Fruit fly (Drosophila melanogaster) whole organism, adult: ENCODE results near the gene CG13067.

ENCODE experiments used
- CG11617 ChIP-seq: fragments of 200-800 bp; sonication (Bioruptor generic); optimal IDR thresholded peaks from 2 replicates; lab custom pipeline; 2017; ENCODE audit warnings: mild to moderate bottlenecking, missing biosample characterization, missing genetic modification reagents, missing genetic modification characterization
- CG12768 ChIP-seq: fragments of 200-800 bp; sonication (Bioruptor generic); optimal IDR thresholded peaks from 2 replicates; lab custom pipeline; 2017; ENCODE audit warnings: missing biosample characterization, missing genetic modification characterization, mild to moderate bottlenecking, moderate library complexity, missing genetic modification reagents
- CG14711 ChIP-seq: fragments of 200-800 bp; sonication (Bioruptor generic); optimal IDR thresholded peaks from 2 replicates; lab custom pipeline; 2018; ENCODE audit warnings: missing biosample characterization, mild to moderate bottlenecking, missing genetic modification characterization, moderate library complexity
- CG1620 ChIP-seq: fragments of 200-800 bp; sonication (Bioruptor generic); optimal IDR thresholded peaks from 2 replicates; lab custom pipeline; 2016; ENCODE audit warnings: missing biosample characterization, missing genetic modification characterization
- CG33017 ChIP-seq: fragments of 200-800 bp; sonication (Bioruptor generic); optimal IDR thresholded peaks from 2 replicates; lab custom pipeline; 2018; ENCODE audit warnings: missing biosample characterization, mild to moderate bottlenecking, missing genetic modification characterization, moderate library complexity
- CG5204 ChIP-seq: fragments of 200-800 bp; sonication (Bioruptor generic); optimal IDR thresholded peaks from 2 replicates; lab custom pipeline; 2016; ENCODE audit warnings: missing biosample characterization, missing genetic modification characterization
- CG7045 ChIP-seq: fragments of 200-800 bp; sonication (Bioruptor generic); optimal IDR thresholded peaks from 2 replicates; lab custom pipeline; 2017; ENCODE audit warnings: missing biosample characterization, mild to moderate bottlenecking, missing genetic modification characterization
- CG7101 ChIP-seq: fragments of 200-800 bp; sonication (Bioruptor generic); optimal IDR thresholded peaks from 2 replicates; lab custom pipeline; 2018; ENCODE audit warnings: missing biosample characterization, mild to moderate bottlenecking, missing genetic modification characterization, moderate library complexity
- Clk ChIP-seq: fragments of 200-800 bp; sonication (Bioruptor generic); optimal IDR thresholded peaks from 2 replicates; lab custom pipeline; 2017; ENCODE audit warnings: missing biosample characterization, missing genetic modification characterization
- Crg-1 ChIP-seq: fragments of 200-800 bp; sonication (Bioruptor generic); optimal IDR thresholded peaks from 2 replicates; lab custom pipeline; 2016; ENCODE audit warnings: missing biosample characterization, missing genetic modification characterization
- Hr96 ChIP-seq: fragments of 200-800 bp; sonication (Bioruptor generic); optimal IDR thresholded peaks from 2 replicates; lab custom pipeline; 2016; ENCODE audit warnings: missing biosample characterization, missing genetic modification characterization
- Mnt ChIP-seq: fragments of 200-800 bp; sonication (Bioruptor generic); optimal IDR thresholded peaks from 2 replicates; lab custom pipeline; 2016; ENCODE audit warnings: missing biosample characterization, mild to moderate bottlenecking, missing genetic modification characterization
- bab1 ChIP-seq: fragments of 200-800 bp; sonication (Bioruptor generic); optimal IDR thresholded peaks from 3 replicates; lab custom pipeline; 2019; ENCODE audit warnings: missing biosample characterization, mild to moderate bottlenecking, missing genetic modification characterization, moderate library complexity
- cic ChIP-seq: fragments of 200-800 bp; sonication (Bioruptor generic); optimal IDR thresholded peaks from 2 replicates; lab custom pipeline; 2017; ENCODE audit warnings: missing biosample characterization, mild to moderate bottlenecking, missing genetic modification characterization, moderate library complexity
- cnc ChIP-seq, 2 experiments: fragments of >200 bp; optimal IDR thresholded peaks; 2 replicates each; lab custom pipeline; 2017
- kay ChIP-seq: fragments of 200-800 bp; sonication (Bioruptor generic); peaks from one replicate; lab custom pipeline; 2016; ENCODE audit warnings: missing biosample characterization, missing genetic modification characterization, borderline replicate concordance
- ovo ChIP-seq: fragments of 200-800 bp; sonication (Bioruptor generic); optimal IDR thresholded peaks from 2 replicates; lab custom pipeline; 2016; ENCODE audit warnings: missing biosample characterization, missing genetic modification characterization
- pad ChIP-seq: fragments of 200-800 bp; sonication (Bioruptor generic); optimal IDR thresholded peaks from 3 replicates; lab custom pipeline; 2017; ENCODE audit warnings: missing biosample characterization, missing genetic modification characterization, mild to moderate bottlenecking, moderate library complexity, missing genetic modification reagents
- tj ChIP-seq: fragments of 200-800 bp; sonication (Bioruptor generic); optimal IDR thresholded peaks from 3 replicates; lab custom pipeline; 2017; ENCODE audit warnings: missing biosample characterization, mild to moderate bottlenecking, missing genetic modification characterization, moderate library complexity
- toe ChIP-seq: fragments of 200-800 bp; sonication (Bioruptor generic); optimal IDR thresholded peaks from 2 replicates; lab custom pipeline; 2016; ENCODE audit warnings: missing biosample characterization, missing genetic modification characterization

Gene CG13067

DNA sequence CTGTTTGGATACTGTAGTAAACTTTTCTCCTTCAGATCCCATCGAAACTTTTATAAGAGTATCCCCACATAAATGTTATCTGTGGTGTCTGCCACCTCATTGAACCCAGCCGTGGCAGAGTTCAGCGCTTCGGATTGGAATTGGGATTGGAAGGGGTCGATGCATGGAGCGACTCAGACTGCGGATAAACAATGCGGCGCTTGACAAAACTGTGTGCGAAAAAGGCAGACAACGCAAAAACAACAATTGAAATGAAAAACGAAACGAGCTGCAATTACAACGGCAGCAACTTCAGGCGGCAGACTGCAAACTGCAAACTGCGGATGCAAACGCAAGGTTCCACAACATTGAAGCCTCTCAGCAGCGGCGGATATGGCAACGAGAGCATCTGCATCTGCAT is 42.9 kb downstream of the CG13067 start, which contains the start of gene CG13062:
CG13062 (plus strand) TSS at position 301 of the 400 bp plus-strand sequence.
- TF ChIP-seq ovo (GFP tag; lab: Kevin White, UChicago) (no peak), pad (no peak), toe (GFP tag; lab: Kevin White, UChicago) (no peak), CG11617 (no peak), CG7101 (tag; lab: Kevin White, UChicago) (no peak), tj (GFP tag; lab: Kevin White, UChicago) (no peak)

- TF ChIP-seq Crg-1 (GFP tag; lab: Kevin White, UChicago) (no peak), ovo (GFP tag; lab: Kevin White, UChicago) (no peak), CG33017 (tag; lab: Kevin White, UChicago) (no peak), cnc (optimal IDR thresholded peaks at IDR 0.05; lab: Kevin White, UChicago) (no peak), Mnt (GFP tag; lab: Kevin White, UChicago) (no peak), pad (no peak), Clk (GFP tag; lab: Kevin White, UChicago) (no peak), CG11617 (no peak), Hr96 (GFP tag; lab: Kevin White, UChicago) (no peak), tj (GFP tag; lab: Kevin White, UChicago) (no peak), CG5204 (no peak), bab1 (GFP tag; lab: Kevin White, UChicago) (no peak), toe (GFP tag; lab: Kevin White, UChicago) (no peak), CG1620 (GFP tag; lab: Kevin White, UChicago) (no peak), cic (no peak), CG7101 (tag; lab: Kevin White, UChicago) (no peak), CG7045 (GFP tag; lab: Kevin White, UChicago) (no peak), CG14711 (tag; lab: Kevin White, UChicago) (no peak), CG12768 (GFP tag; lab: Kevin White, UChicago) (no peak)
These were observed 46.6 kb downstream of the CG13067 start, which contains the start of gene Nplp3 for dm6 chr3L:16317724-16318123. Gene Nplp3, plus strand, starts transcription at chr3L:16318024.

dm6 chr3L:16319399-16319906 is 48.4 kb downstream of the CG13067 start, which contains the start of the genes CG13041 and CG13060:
Gene CG13041, minus strand, starts transcription at chr3L:16319526.
Gene CG13060, plus strand, starts transcription at chr3L:16319856.
- TF ChIP-seq CG7101 (tag; lab: Kevin White, UChicago) (no peak), Mnt (GFP tag; lab: Kevin White, UChicago) (no peak), CG5204 (no peak), CG33017 (tag; lab: Kevin White, UChicago) (no peak), bab1 (GFP tag; lab: Kevin White, UChicago) (no peak), kay (GFP tag; lab: Kevin White, UChicago) (no peak), CG1620 (GFP tag; lab: Kevin White, UChicago) (no peak), tj (GFP tag; lab: Kevin White, UChicago) (no peak), CG7045 (GFP tag; lab: Kevin White, UChicago) (no peak), Crg-1 (GFP tag; lab: Kevin White, UChicago) (no peak), cnc (optimal IDR thresholded peaks at IDR 0.05; lab: Kevin White, UChicago) (no peak), CG14711 (tag; lab: Kevin White, UChicago) (no peak), CG12768 (GFP tag; lab: Kevin White, UChicago) (no peak), cic (no peak)

DNA sequence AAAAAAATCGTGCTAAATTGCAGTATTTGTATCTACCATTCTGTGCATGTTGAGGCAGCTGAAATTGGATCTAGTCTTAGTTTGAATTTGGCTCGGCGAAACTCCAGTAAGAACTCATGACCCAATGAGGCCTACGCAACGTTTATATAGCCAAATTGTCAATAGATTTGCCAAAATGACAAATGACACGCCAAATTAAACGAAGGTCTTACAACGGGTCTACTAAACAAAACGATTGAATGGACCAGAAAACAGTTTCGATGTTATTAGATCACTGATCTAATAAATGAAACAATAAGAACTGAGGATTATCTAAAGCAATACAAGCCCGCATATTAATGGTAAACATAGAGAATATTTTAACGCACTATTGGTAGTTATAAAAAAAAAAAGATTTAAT is 50.1 kb downstream of the CG13067 start, which contains the start of gene CG42718:
CG42718 (minus strand) TSS at position 101 of the 400 bp plus-strand sequence.
- TF ChIP-seq tj (GFP tag; lab: Kevin White, UChicago), result no peak
- no peak for TF ChIP-seq cic
